Fruit fly (Drosophila melanogaster) whole organism, embryonic: ENCODE data around the gene CG5056.

Experiments
- Abd-B ChIP-seq: fragments of 200-800 bp; sonication (Bioruptor generic); optimal IDR thresholded peaks from 2 replicates; lab custom pipeline; 2018; ENCODE audit warnings: missing biosample characterization, mild to moderate bottlenecking, missing genetic modification characterization, moderate library complexity
- Blimp-1 ChIP-seq: fragments of 200-800 bp; sonication (Bioruptor generic); optimal IDR thresholded peaks from 3 replicates; lab custom pipeline; 2018; ENCODE audit warnings: missing biosample characterization, missing genetic modification characterization, mild to moderate bottlenecking, moderate library complexity, missing genetic modification reagents
- CG10147 ChIP-seq: fragments of 200-800 bp; sonication (Bioruptor generic); optimal IDR thresholded peaks from 2 replicates; lab custom pipeline; 2019; ENCODE audit warnings: missing biosample characterization, mild to moderate bottlenecking, missing genetic modification characterization, moderate library complexity
- CG11723 ChIP-seq: fragments of 200-800 bp; sonication (Bioruptor generic); optimal IDR thresholded peaks from 2 replicates; lab custom pipeline; 2017; ENCODE audit warnings: missing biosample characterization, mild to moderate bottlenecking, missing genetic modification characterization
- CG13287 ChIP-seq: fragments of 200-800 bp; sonication (Bioruptor generic); IDR thresholded peaks from 2 replicates; pipeline ENCODE4 v1.3.6; 2022; ENCODE audit warnings: missing biosample characterization, missing genetic modification characterization; ENCODE audit not compliant: partially characterized antibody
- CG14667 ChIP-seq: fragments of 200-800 bp; sonication (Bioruptor generic); IDR thresholded peaks from 2 replicates; pipeline ENCODE4 v1.3.6; 2022; ENCODE audit warnings: missing biosample characterization, missing genetic modification characterization
- CG14965 ChIP-seq: fragments of 200-800 bp; sonication (Bioruptor generic); optimal IDR thresholded peaks from 2 replicates; lab custom pipeline; 2016; ENCODE audit warnings: missing biosample characterization, missing genetic modification characterization, borderline replicate concordance
- CG1603 ChIP-seq: fragments of 200-800 bp; sonication (Bioruptor generic); optimal IDR thresholded peaks from 2 replicates; lab custom pipeline; 2019; ENCODE audit warnings: missing biosample characterization, mild to moderate bottlenecking, missing genetic modification characterization, moderate library complexity
- CG18599 ChIP-seq: fragments of 200-800 bp; sonication (Bioruptor generic); optimal IDR thresholded peaks from 3 replicates; lab custom pipeline; 2017; ENCODE audit warnings: missing biosample characterization, missing genetic modification characterization, mild to moderate bottlenecking, moderate library complexity, missing genetic modification reagents
- CG2116 ChIP-seq: fragments of 200-800 bp; sonication (Bioruptor generic); optimal IDR thresholded peaks from 3 replicates; lab custom pipeline; 2018; ENCODE audit warnings: missing biosample characterization, mild to moderate bottlenecking, missing genetic modification characterization
- CG2199 ChIP-seq: fragments of 200-800 bp; sonication (Bioruptor generic); IDR thresholded peaks from 3 replicates; pipeline ENCODE4 v1.3.6; 2022; ENCODE audit warnings: missing biosample characterization, missing genetic modification characterization
- CG2712 ChIP-seq: fragments of 200-800 bp; optimal IDR thresholded peaks from 3 replicates; lab custom pipeline; 2019; ENCODE audit warnings: missing biosample characterization, mild to moderate bottlenecking, missing genetic modification characterization, moderate library complexity
- CG32767 ChIP-seq: fragments of 200-800 bp; sonication (Bioruptor generic); IDR thresholded peaks from 2 replicates; pipeline ENCODE4 v1.3.6; 2022; ENCODE audit warnings: missing biosample characterization, missing genetic modification characterization
- CG33213 ChIP-seq: fragments of 200-800 bp; sonication (Bioruptor generic); optimal IDR thresholded peaks from 3 replicates; lab custom pipeline; 2016; ENCODE audit warnings: missing biosample characterization, missing genetic modification characterization
- CG3407 ChIP-seq: fragments of 200-800 bp; sonication (Bioruptor generic); optimal IDR thresholded peaks from 2 replicates; lab custom pipeline; 2018; ENCODE audit warnings: missing biosample characterization, mild to moderate bottlenecking, missing genetic modification characterization
- CG42726 ChIP-seq: fragments of 200-800 bp; sonication (Bioruptor generic); IDR thresholded peaks from 2 replicates; pipeline ENCODE4 v1.3.6; 2022; ENCODE audit warnings: missing biosample characterization, missing genetic modification characterization; ENCODE audit not compliant: partially characterized antibody
- CG6654 ChIP-seq: fragments of 200-800 bp; sonication (Bioruptor generic); optimal IDR thresholded peaks from 2 replicates; lab custom pipeline; 2017; ENCODE audit warnings: missing biosample characterization, mild to moderate bottlenecking, missing genetic modification characterization
- CG6791 ChIP-seq: fragments of 200-800 bp; sonication (Bioruptor generic); IDR thresholded peaks from 3 replicates; pipeline ENCODE4 v1.3.6; 2022; ENCODE audit warnings: missing biosample characterization, missing genetic modification characterization; ENCODE audit not compliant: partially characterized antibody
- CG7928 ChIP-seq: fragments of 200-800 bp; sonication (Bioruptor generic); optimal IDR thresholded peaks from 2 replicates; lab custom pipeline; 2017; ENCODE audit warnings: missing biosample characterization, mild to moderate bottlenecking, missing genetic modification characterization
- CoRest ChIP-seq: fragments of 200-800 bp; sonication (Bioruptor generic); optimal IDR thresholded peaks from 3 replicates; lab custom pipeline; 2018; ENCODE audit warnings: missing biosample characterization, mild to moderate bottlenecking, missing genetic modification characterization, moderate library complexity
- D ChIP-seq, 2 experiments: fragments of 200-800 bp in 1 of 2; fragments of >200 bp in 1 of 2; sonication (Bioruptor generic) in 1 of 2; optimal IDR thresholded peaks; 2 replicates in 1 of 2; 3 replicates in 1 of 2; lab custom pipeline; 2017; ENCODE audit warnings: mild to moderate bottlenecking in 1 of 2, missing biosample characterization in 1 of 2, missing genetic modification characterization in 1 of 2, missing genetic modification reagents in 1 of 2
- Dad ChIP-seq: fragments of 200-800 bp; sonication (Bioruptor generic); optimal IDR thresholded peaks from 3 replicates; lab custom pipeline; 2016; ENCODE audit warnings: missing biosample characterization, missing genetic modification characterization
- Dll ChIP-seq: fragments of 200-800 bp; sonication (Bioruptor generic); IDR thresholded peaks from 4 replicates; pipeline ENCODE4 v1.3.6; 2022; ENCODE audit warnings: missing biosample characterization, missing genetic modification characterization; ENCODE audit not compliant: partially characterized antibody
- ERR ChIP-seq: fragments of 200-800 bp; sonication (Bioruptor generic); optimal IDR thresholded peaks from 2 replicates; lab custom pipeline; 2016; ENCODE audit warnings: missing biosample characterization, missing genetic modification characterization
- Gsc ChIP-seq: fragments of 200-800 bp; sonication (Bioruptor generic); IDR thresholded peaks from 2 replicates; pipeline ENCODE4 v1.3.6; 2022; ENCODE audit warnings: missing biosample characterization, missing genetic modification characterization
- H2.0 ChIP-seq: fragments of 200-800 bp; sonication (Bioruptor generic); IDR thresholded peaks from 2 replicates; pipeline ENCODE4 v1.3.6; 2022; ENCODE audit warnings: missing biosample characterization, missing genetic modification characterization
- NK7.1 ChIP-seq: fragments of 200-800 bp; sonication (Bioruptor generic); optimal IDR thresholded peaks from 3 replicates; lab custom pipeline; 2016; ENCODE audit warnings: missing biosample characterization, missing genetic modification characterization
- Opbp ChIP-seq: fragments of 200-800 bp; sonication (Bioruptor generic); IDR thresholded peaks from 3 replicates; pipeline ENCODE4 v1.3.6; 2022; ENCODE audit warnings: missing biosample characterization, missing genetic modification characterization; ENCODE audit not compliant: partially characterized antibody
- Scr ChIP-seq: fragments of 200-800 bp; sonication (Bioruptor generic); IDR thresholded peaks from 2 replicates; pipeline ENCODE4 v1.3.6; 2022; ENCODE audit warnings: missing biosample characterization, missing genetic modification characterization; ENCODE audit not compliant: partially characterized antibody
- Stat92E ChIP-seq, 3 experiments: fragments of >200 bp in 2 of 3; fragments of 200-800 bp in 1 of 3; sonication (Bioruptor generic) in 1 of 3; optimal IDR thresholded peaks; 2 replicates each; lab custom pipeline; 2017 to 2019; ENCODE audit warnings: missing biosample characterization in 3 of 3, missing genetic modification characterization in 3 of 3, mild to moderate bottlenecking in 1 of 3, moderate library complexity in 1 of 3
- aop ChIP-seq: fragments of 200-800 bp; sonication (Bioruptor generic); IDR thresholded peaks from 2 replicates; pipeline ENCODE4 v1.3.6; 2022; ENCODE audit warnings: missing biosample characterization, missing genetic modification characterization
- bigmax ChIP-seq: fragments of 200-800 bp; sonication (Bioruptor generic); optimal IDR thresholded peaks from 2 replicates; lab custom pipeline; 2018; ENCODE audit warnings: missing biosample characterization, mild to moderate bottlenecking, missing genetic modification characterization
- cg ChIP-seq: fragments of 200-800 bp; sonication (Bioruptor generic); optimal IDR thresholded peaks from 3 replicates; lab custom pipeline; 2019; ENCODE audit warnings: missing biosample characterization, mild to moderate bottlenecking, missing genetic modification characterization, moderate library complexity
- crp ChIP-seq, 2 experiments: fragments of 200-800 bp; sonication (Bioruptor generic); optimal IDR thresholded peaks; 2 replicates in 1 of 2; 3 replicates in 1 of 2; lab custom pipeline; 2017; ENCODE audit warnings: missing biosample characterization in 2 of 2, missing genetic modification characterization in 2 of 2, mild to moderate bottlenecking in 1 of 2, moderate library complexity in 1 of 2
- dpn ChIP-seq, 2 experiments: fragments of 200-800 bp; sonication (Bioruptor generic); optimal IDR thresholded peaks; 3 replicates each; lab custom pipeline; 2016; ENCODE audit warnings: missing biosample characterization in 2 of 2, missing genetic modification characterization in 2 of 2
- en ChIP-seq: fragments of 200-800 bp; sonication (Bioruptor generic); optimal IDR thresholded peaks from 2 replicates; lab custom pipeline; 2016; ENCODE audit warnings: missing biosample characterization, missing genetic modification characterization
- gro ChIP-seq: fragments of 200-800 bp; sonication (Bioruptor generic); optimal IDR thresholded peaks from 2 replicates; lab custom pipeline; 2016; ENCODE audit warnings: missing biosample characterization, missing genetic modification characterization
- her ChIP-seq: fragments of 200-800 bp; sonication (Bioruptor generic); optimal IDR thresholded peaks from 2 replicates; lab custom pipeline; 2016; ENCODE audit warnings: missing biosample characterization, missing genetic modification characterization
- lilli ChIP-seq: fragments of 200-800 bp; sonication (Bioruptor generic); optimal IDR thresholded peaks from 3 replicates; lab custom pipeline; 2016; ENCODE audit warnings: missing biosample characterization, missing genetic modification characterization
- lola ChIP-seq, 3 experiments: fragments of >200 bp in 2 of 3; fragments of 200-800 bp in 1 of 3; sonication (Bioruptor generic) in 1 of 3; optimal IDR thresholded peaks; 2 replicates each; lab custom pipeline; 2017 to 2019; ENCODE audit warnings: missing biosample characterization in 3 of 3, missing genetic modification characterization in 3 of 3, mild to moderate bottlenecking in 1 of 3, moderate library complexity in 1 of 3
- pho ChIP-seq: fragments of 200-800 bp; sonication (Bioruptor generic); optimal IDR thresholded peaks from 2 replicates; lab custom pipeline; 2016; ENCODE audit warnings: missing biosample characterization, missing genetic modification characterization
- sc ChIP-seq, 3 experiments: fragments of >200 bp in 2 of 3; fragments of 200-800 bp in 1 of 3; sonication (Bioruptor generic) in 1 of 3; optimal IDR thresholded peaks; 2 replicates in 2 of 3; 3 replicates in 1 of 3; lab custom pipeline; 2017; ENCODE audit warnings: mild to moderate bottlenecking in 1 of 3, missing biosample characterization in 1 of 3, missing genetic modification characterization in 1 of 3, missing genetic modification reagents in 1 of 3
- sens ChIP-seq: fragments of 200-800 bp; sonication (Bioruptor generic); peaks from one replicate; lab custom pipeline; 2016; ENCODE audit warnings: missing biosample characterization, missing genetic modification characterization
- slou ChIP-seq: fragments of 200-800 bp; sonication (Bioruptor generic); optimal IDR thresholded peaks from 3 replicates; lab custom pipeline; 2016; ENCODE audit warnings: missing biosample characterization, missing genetic modification characterization
- tll ChIP-seq, 2 experiments: fragments of 200-800 bp in 1 of 2; fragments of >200 bp in 1 of 2; sonication (Bioruptor generic) in 1 of 2; optimal IDR thresholded peaks; 2 replicates each; lab custom pipeline; 2017 to 2019; ENCODE audit warnings: missing biosample characterization in 2 of 2, missing genetic modification characterization in 2 of 2, mild to moderate bottlenecking in 1 of 2, moderate library complexity in 1 of 2
- vvl ChIP-seq: fragments of 200-800 bp; sonication (Bioruptor generic); IDR thresholded peaks from 2 replicates; pipeline ENCODE4 v1.3.6; 2022; ENCODE audit warnings: missing biosample characterization, missing genetic modification characterization
- wek ChIP-seq: fragments of 200-800 bp; sonication (Bioruptor generic); optimal IDR thresholded peaks from 3 replicates; lab custom pipeline; 2018; ENCODE audit warnings: missing biosample characterization, mild to moderate bottlenecking, missing genetic modification characterization, moderate library complexity

Gene CG5056

DNA sequence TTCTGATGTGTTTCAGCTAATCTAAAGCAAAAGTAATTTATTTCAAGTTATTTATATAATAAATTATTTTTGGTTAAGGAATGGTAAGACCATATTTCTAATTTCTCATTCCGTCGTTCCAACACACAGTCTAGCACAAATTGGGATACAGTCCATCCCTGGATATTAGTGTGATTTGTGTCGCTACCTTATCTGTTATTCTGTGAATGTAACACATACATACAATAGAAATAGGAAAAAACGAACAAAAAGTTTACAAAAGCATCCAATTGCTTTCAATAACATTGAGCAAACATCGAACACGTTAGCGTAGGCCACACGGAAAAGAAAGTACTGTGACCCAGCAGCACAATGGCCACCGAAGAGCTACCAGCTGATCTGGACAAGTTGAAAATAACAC, at the start of gene CG5056:
Gene CG5056 (plus strand): TSS at position 168 of the 400 bp plus-strand sequence.
- no peak for TF ChIP-seq Opbp
- no peak for TF ChIP-seq en (GFP tag; lab: Kevin White, UChicago)
- no peak for TF ChIP-seq CG42726 (GFP tag; lab: Robert Waterston, UW)
- no peak for TF ChIP-seq lola (GFP tag; optimal IDR thresholded peaks at IDR 0.05; lab: Kevin White, UChicago)
- no peak for TF ChIP-seq H2.0 (GFP tag; lab: Robert Waterston, UW)
- TF ChIP-seq sens: peak; percentile 49
- no peak for TF ChIP-seq aop
- TF ChIP-seq wek (GFP tag; lab: Kevin White, UChicago): no peak
- 0 out of 2 replicates have a peak, but pooled peaks have one; percentile 39 for TF ChIP-seq CG13287 (GFP tag; lab: Robert Waterston, UW)
- TF ChIP-seq CG2116: peak; percentile 56
- TF ChIP-seq CG14667 (GFP tag; lab: Robert Waterston, UW): peak; percentile 30; the same call in 1 of the 2 replicates
- TF ChIP-seq CG6654: no peak
- no peak for TF ChIP-seq CG3407 (GFP tag; lab: Kevin White, UChicago)
- peak; percentile 95 for TF ChIP-seq CG7928
- TF ChIP-seq dpn (GFP tag; optimal IDR thresholded peaks at IDR 0.05; lab: Kevin White, UChicago): peak in 1 of 2 experiments; percentile 31
- TF ChIP-seq CG32767: peak; percentile 75
- peak; percentile 95 for TF ChIP-seq her
- no peak for TF ChIP-seq Gsc (GFP tag; lab: Robert Waterston, UW)
- TF ChIP-seq ERR (GFP tag; lab: Kevin White, UChicago): no peak
- TF ChIP-seq CG18599: no peak
- TF ChIP-seq CG11723 (GFP tag; lab: Kevin White, UChicago): peak; percentile 87
- TF ChIP-seq CG2712 (tag; lab: Kevin White, UChicago): peak; percentile 63
- peak in 1 of 3 experiments; percentile 77 for TF ChIP-seq Stat92E (GFP tag; optimal IDR thresholded peaks at IDR 0.05; lab: Kevin White, UChicago)
- TF ChIP-seq CG33213 (GFP tag; lab: Kevin White, UChicago): no peak
- no peak for TF ChIP-seq NK7.1 (GFP tag; lab: Kevin White, UChicago)
- TF ChIP-seq tll (GFP tag; optimal IDR thresholded peaks at IDR 0.05; lab: Kevin White, UChicago): no peak
- no peak for TF ChIP-seq Dad (GFP tag; lab: Kevin White, UChicago)
- TF ChIP-seq crp (GFP tag; optimal IDR thresholded peaks at IDR 0.05; lab: Kevin White, UChicago): peak in 1 of 2 experiments; percentile 66
- TF ChIP-seq Dll (GFP tag; lab: Robert Waterston, UW): peak; percentile 28; the same call in 1 of the 4 replicates
- TF ChIP-seq CG2199 (GFP tag; lab: Robert Waterston, UW): no peak
- TF ChIP-seq sc (optimal IDR thresholded peaks at IDR 0.05; lab: Kevin White, UChicago): no peak
- TF ChIP-seq sc (GFP tag; optimal IDR thresholded peaks at IDR 0.05; lab: Kevin White, UChicago): no peak
- TF ChIP-seq Scr (GFP tag; lab: Robert Waterston, UW): peak; percentile 26; the same call in 1 of the 2 replicates
- no peak for TF ChIP-seq D (optimal IDR thresholded peaks at IDR 0.05; lab: Kevin White, UChicago)
- peak; percentile 22 for TF ChIP-seq D (GFP tag; optimal IDR thresholded peaks at IDR 0.05; lab: Kevin White, UChicago)
- no peak for TF ChIP-seq Blimp-1 (GFP tag; lab: Kevin White, UChicago)
- TF ChIP-seq CG1603 (tag; lab: Kevin White, UChicago): peak; percentile 100
- TF ChIP-seq CG10147: peak; percentile 48
- 0 out of 3 replicates have a peak, but pooled peaks have one; percentile 25 for TF ChIP-seq CG6791 (GFP tag; lab: Robert Waterston, UW)
- 0 out of 2 replicates have a peak, but pooled peaks have one; percentile 28 for TF ChIP-seq vvl (GFP tag; lab: Robert Waterston, UW)
- no peak for TF ChIP-seq CG14965 (GFP tag; lab: Kevin White, UChicago)
- no peak for TF ChIP-seq pho (GFP tag; lab: Kevin White, UChicago)
- TF ChIP-seq CoRest: no peak
- peak; percentile 1 for TF ChIP-seq gro (GFP tag; lab: Kevin White, UChicago)
- TF ChIP-seq bigmax (GFP tag; lab: Kevin White, UChicago): peak; percentile 69
- peak; percentile 64 for TF ChIP-seq cg (GFP tag; lab: Kevin White, UChicago)
- TF ChIP-seq lilli: no peak
- peak; percentile 36 for TF ChIP-seq Abd-B (GFP tag; lab: Kevin White, UChicago)
- peak; percentile 27 for TF ChIP-seq slou (GFP tag; lab: Kevin White, UChicago)
